Fruit fly (Drosophila melanogaster) whole organism, embryonic: ENCODE data around the gene CG6961.

Experiments
- Atf-2 ChIP-seq: fragments of 200-800 bp; sonication (Bioruptor generic); optimal IDR thresholded peaks from 2 replicates; lab custom pipeline; 2016; ENCODE audit warnings: missing biosample characterization, missing genetic modification characterization
- CG10274 ChIP-seq: fragments of 200-800 bp; sonication (Bioruptor generic); optimal IDR thresholded peaks from 3 replicates; lab custom pipeline; 2017; ENCODE audit warnings: missing biosample characterization, mild to moderate bottlenecking, missing genetic modification characterization
- CG10565 ChIP-seq: fragments of 200-800 bp; sonication (Bioruptor generic); optimal IDR thresholded peaks from 3 replicates; lab custom pipeline; 2016; ENCODE audit warnings: missing biosample characterization, mild to moderate bottlenecking, missing genetic modification characterization
- CG11696 ChIP-seq: fragments of 200-800 bp; sonication (Bioruptor generic); IDR thresholded peaks from 2 replicates; pipeline ENCODE4 v1.3.6; 2022; ENCODE audit warnings: missing biosample characterization, missing genetic modification characterization
- CG12942 ChIP-seq: fragments of 200-800 bp; sonication (Bioruptor generic); optimal IDR thresholded peaks from 3 replicates; lab custom pipeline; 2016; ENCODE audit warnings: missing biosample characterization, missing genetic modification characterization
- CG13894 ChIP-seq: fragments of 200-800 bp; sonication (Bioruptor generic); optimal IDR thresholded peaks from 3 replicates; lab custom pipeline; 2018; ENCODE audit warnings: missing biosample characterization, mild to moderate bottlenecking, missing genetic modification characterization, moderate library complexity
- CG14667 ChIP-seq: fragments of 200-800 bp; sonication (Bioruptor generic); IDR thresholded peaks from 2 replicates; pipeline ENCODE4 v1.3.6; 2022; ENCODE audit warnings: missing biosample characterization, missing genetic modification characterization
- CG15479 ChIP-seq: fragments of 200-800 bp; sonication (Bioruptor generic); optimal IDR thresholded peaks from 3 replicates; lab custom pipeline; 2019; ENCODE audit warnings: missing biosample characterization, mild to moderate bottlenecking, missing genetic modification characterization, moderate library complexity
- CG16815 ChIP-seq: fragments of 200-800 bp; sonication (Bioruptor generic); optimal IDR thresholded peaks from 3 replicates; lab custom pipeline; 2017; ENCODE audit warnings: missing biosample characterization, mild to moderate bottlenecking, missing genetic modification characterization
- CG17385 ChIP-seq: fragments of 200-800 bp; sonication (Bioruptor generic); optimal IDR thresholded peaks from 3 replicates; lab custom pipeline; 2018; ENCODE audit warnings: missing biosample characterization, mild to moderate bottlenecking, missing genetic modification characterization
- CG18476 ChIP-seq: fragments of 200-800 bp; sonication (Bioruptor generic); optimal IDR thresholded peaks from 2 replicates; lab custom pipeline; 2016; ENCODE audit warnings: missing biosample characterization, mild to moderate bottlenecking, missing genetic modification characterization
- CG18764 ChIP-seq: fragments of 200-800 bp; sonication (Bioruptor generic); optimal IDR thresholded peaks from 3 replicates; lab custom pipeline; 2016; ENCODE audit warnings: missing biosample characterization, missing genetic modification characterization
- CG30431 ChIP-seq: fragments of 200-800 bp; sonication (Bioruptor generic); optimal IDR thresholded peaks from 2 replicates; lab custom pipeline; 2017; ENCODE audit warnings: missing biosample characterization, missing genetic modification characterization
- CG31224 ChIP-seq: fragments of 200-800 bp; sonication (Bioruptor generic); IDR thresholded peaks from 2 replicates; pipeline ENCODE4 v1.3.6; 2022; ENCODE audit warnings: missing biosample characterization, missing genetic modification characterization
- CG32772 ChIP-seq: fragments of 200-800 bp; sonication (Bioruptor generic); IDR thresholded peaks from 2 replicates; pipeline ENCODE4 v1.3.6; 2022; ENCODE audit warnings: missing biosample characterization, missing genetic modification characterization
- CG34422 ChIP-seq: fragments of 200-800 bp; sonication (Bioruptor generic); IDR thresholded peaks from 3 replicates; pipeline ENCODE4 v1.3.6; 2022; ENCODE audit warnings: missing biosample characterization, missing genetic modification characterization
- CG3726 ChIP-seq: fragments of 200-800 bp; sonication (Bioruptor generic); IDR thresholded peaks from 3 replicates; pipeline ENCODE4, ENCODE4 v1.3.6; 2022; ENCODE audit warnings: missing biosample characterization, missing genetic modification characterization
- CG4820 ChIP-seq: fragments of 200-800 bp; sonication (Bioruptor generic); optimal IDR thresholded peaks from 3 replicates; lab custom pipeline; 2016; ENCODE audit warnings: missing biosample characterization, missing genetic modification characterization
- CG5245 ChIP-seq: fragments of 200-800 bp; sonication (Bioruptor generic); optimal IDR thresholded peaks from 3 replicates; lab custom pipeline; 2016; ENCODE audit warnings: missing biosample characterization, missing genetic modification characterization
- CG6689 ChIP-seq: fragments of 200-800 bp; sonication (Bioruptor generic); IDR thresholded peaks from 2 replicates; pipeline ENCODE4 v1.3.6; 2022; ENCODE audit warnings: missing biosample characterization, missing genetic modification characterization
- CG6765 ChIP-seq: fragments of 200-800 bp; sonication (Bioruptor generic); optimal IDR thresholded peaks from 3 replicates; lab custom pipeline; 2017; ENCODE audit warnings: missing biosample characterization, mild to moderate bottlenecking, missing genetic modification characterization
- CG7271 ChIP-seq: fragments of 200-800 bp; sonication (Bioruptor generic); optimal IDR thresholded peaks from 2 replicates; lab custom pipeline; 2018; ENCODE audit warnings: missing biosample characterization, mild to moderate bottlenecking, missing genetic modification characterization, moderate library complexity
- CG7786 ChIP-seq: fragments of 200-800 bp; sonication (Bioruptor generic); optimal IDR thresholded peaks from 2 replicates; lab custom pipeline; 2016; ENCODE audit warnings: missing biosample characterization, missing genetic modification characterization
- CG9609 ChIP-seq: fragments of 200-800 bp; sonication (Bioruptor generic); optimal IDR thresholded peaks from 3 replicates; lab custom pipeline; 2016; ENCODE audit warnings: missing biosample characterization, missing genetic modification characterization
- Chrac-16 ChIP-seq: fragments of 200-800 bp; sonication (Bioruptor generic); optimal IDR thresholded peaks from 3 replicates; lab custom pipeline; 2016; ENCODE audit warnings: missing biosample characterization, missing genetic modification characterization
- Dek ChIP-seq: fragments of 200-800 bp; sonication (Bioruptor generic); optimal IDR thresholded peaks from 3 replicates; lab custom pipeline; 2019; ENCODE audit warnings: missing biosample characterization, mild to moderate bottlenecking, missing genetic modification characterization, moderate library complexity
- Eip74EF ChIP-seq, 2 experiments: fragments of 200-800 bp in 1 of 2; fragments of >200 bp in 1 of 2; sonication (Bioruptor generic) in 1 of 2; optimal IDR thresholded peaks; 2 replicates each; lab custom pipeline; 2017 to 2019; ENCODE audit warnings: missing biosample characterization in 2 of 2, missing genetic modification characterization in 2 of 2, mild to moderate bottlenecking in 1 of 2, moderate library complexity in 1 of 2
- Hand ChIP-seq: fragments of 200-800 bp; sonication (Bioruptor generic); optimal IDR thresholded peaks from 2 replicates; lab custom pipeline; 2017; ENCODE audit warnings: mild to moderate bottlenecking, missing biosample characterization, missing genetic modification reagents, missing genetic modification characterization
- Jarid2 ChIP-seq: fragments of 200-800 bp; sonication (Bioruptor generic); optimal IDR thresholded peaks from 3 replicates; lab custom pipeline; 2017; ENCODE audit warnings: mild to moderate bottlenecking, missing biosample characterization, missing genetic modification reagents, missing genetic modification characterization
- Nf-YB ChIP-seq: fragments of 200-800 bp; sonication (Bioruptor generic); optimal IDR thresholded peaks from 3 replicates; lab custom pipeline; 2019; ENCODE audit warnings: missing biosample characterization, mild to moderate bottlenecking, missing genetic modification characterization, moderate library complexity
- PHDP ChIP-seq: fragments of 200-800 bp; sonication (Bioruptor generic); optimal IDR thresholded peaks from 3 replicates; lab custom pipeline; 2018; ENCODE audit warnings: missing biosample characterization, mild to moderate bottlenecking, missing genetic modification characterization, moderate library complexity
- Ssrp ChIP-seq: fragments of 200-800 bp; sonication (Bioruptor generic); optimal IDR thresholded peaks from 2 replicates; lab custom pipeline; 2018; ENCODE audit warnings: missing biosample characterization, mild to moderate bottlenecking, missing genetic modification characterization, moderate library complexity
- Stat92E ChIP-seq, 3 experiments: fragments of >200 bp in 2 of 3; fragments of 200-800 bp in 1 of 3; sonication (Bioruptor generic) in 1 of 3; optimal IDR thresholded peaks; 2 replicates each; lab custom pipeline; 2017 to 2019; ENCODE audit warnings: missing biosample characterization in 3 of 3, missing genetic modification characterization in 3 of 3, mild to moderate bottlenecking in 1 of 3, moderate library complexity in 1 of 3
- Trl ChIP-seq, 3 experiments: fragments of >200 bp in 2 of 3; fragments of 200-800 bp in 1 of 3; sonication (Bioruptor generic) in 1 of 3; optimal IDR thresholded peaks; 2 replicates in 1 of 3; 3 replicates in 2 of 3; lab custom pipeline; 2016 to 2017; ENCODE audit warnings: missing biosample characterization in 1 of 3, missing genetic modification characterization in 1 of 3
- br ChIP-seq: fragments of >200 bp; optimal IDR thresholded peaks from 2 replicates; lab custom pipeline; 2017
- corto ChIP-seq: fragments of 200-800 bp; sonication (Bioruptor generic); optimal IDR thresholded peaks from 2 replicates; lab custom pipeline; 2016; ENCODE audit warnings: missing biosample characterization, mild to moderate bottlenecking, missing genetic modification characterization, moderate library complexity
- hth ChIP-seq: fragments of >200 bp; optimal IDR thresholded peaks from 2 replicates; lab custom pipeline; 2017; ENCODE audit warnings: inconsistent platforms
- kay ChIP-seq: fragments of 200-800 bp; sonication (Bioruptor generic); optimal IDR thresholded peaks from 2 replicates; lab custom pipeline; 2016; ENCODE audit warnings: missing biosample characterization, missing genetic modification characterization
- nau ChIP-seq: fragments of 200-800 bp; sonication (Bioruptor generic); optimal IDR thresholded peaks from 3 replicates; lab custom pipeline; 2017; ENCODE audit warnings: missing biosample characterization, mild to moderate bottlenecking, missing genetic modification characterization, missing genetic modification reagents
- pan ChIP-seq, 4 experiments: fragments of >200 bp in 3 of 4; fragments of 200-800 bp in 1 of 4; sonication (Bioruptor generic) in 1 of 4; optimal IDR thresholded peaks in 3 of 4; IDR thresholded peaks in 1 of 4; 2 replicates each; pipeline versions ENCODE4 v1.3.6 to Lab custom; 2017 to 2022; ENCODE audit warnings: missing biosample characterization in 2 of 4, missing genetic modification characterization in 2 of 4, mixed read lengths in 1 of 4
- pnt ChIP-seq: fragments of 200-800 bp; sonication (Bioruptor generic); optimal IDR thresholded peaks from 3 replicates; lab custom pipeline; 2016; ENCODE audit warnings: missing biosample characterization, missing genetic modification characterization
- sima ChIP-seq: fragments of 200-800 bp; sonication (Bioruptor generic); optimal IDR thresholded peaks from 2 replicates; lab custom pipeline; 2016; ENCODE audit warnings: missing biosample characterization, missing genetic modification characterization
- sob ChIP-seq: fragments of 200-800 bp; sonication (Bioruptor generic); IDR thresholded peaks from 2 replicates; pipeline ENCODE4 v1.3.6; 2022; ENCODE audit warnings: missing biosample characterization, missing genetic modification characterization
- stwl ChIP-seq: fragments of 200-800 bp; sonication (Bioruptor generic); optimal IDR thresholded peaks from 3 replicates; lab custom pipeline; 2018; ENCODE audit warnings: missing biosample characterization, mild to moderate bottlenecking, missing genetic modification characterization, moderate library complexity
- tll ChIP-seq, 2 experiments: fragments of 200-800 bp in 1 of 2; fragments of >200 bp in 1 of 2; sonication (Bioruptor generic) in 1 of 2; optimal IDR thresholded peaks; 2 replicates each; lab custom pipeline; 2017 to 2019; ENCODE audit warnings: missing biosample characterization in 2 of 2, missing genetic modification characterization in 2 of 2, mild to moderate bottlenecking in 1 of 2, moderate library complexity in 1 of 2
- tna ChIP-seq: fragments of 200-800 bp; sonication (Bioruptor generic); IDR thresholded peaks from 2 replicates; pipeline ENCODE4 v1.3.6; 2022; ENCODE audit warnings: missing biosample characterization, missing genetic modification characterization; ENCODE audit not compliant: partially characterized antibody
- trem ChIP-seq: fragments of 200-800 bp; optimal IDR thresholded peaks from 3 replicates; lab custom pipeline; 2019; ENCODE audit warnings: missing biosample characterization, mild to moderate bottlenecking, missing genetic modification characterization, moderate library complexity
- vnd ChIP-seq: fragments of 200-800 bp; sonication (Bioruptor generic); IDR thresholded peaks from 3 replicates; pipeline ENCODE4 v1.3.6; 2022; ENCODE audit warnings: missing biosample characterization, missing genetic modification characterization; ENCODE audit not compliant: partially characterized antibody
- zfh2 ChIP-seq: fragments of 200-800 bp; sonication (Bioruptor generic); optimal IDR thresholded peaks from 2 replicates; lab custom pipeline; 2016; ENCODE audit warnings: missing biosample characterization, missing genetic modification characterization

Gene CG6961

DNA sequence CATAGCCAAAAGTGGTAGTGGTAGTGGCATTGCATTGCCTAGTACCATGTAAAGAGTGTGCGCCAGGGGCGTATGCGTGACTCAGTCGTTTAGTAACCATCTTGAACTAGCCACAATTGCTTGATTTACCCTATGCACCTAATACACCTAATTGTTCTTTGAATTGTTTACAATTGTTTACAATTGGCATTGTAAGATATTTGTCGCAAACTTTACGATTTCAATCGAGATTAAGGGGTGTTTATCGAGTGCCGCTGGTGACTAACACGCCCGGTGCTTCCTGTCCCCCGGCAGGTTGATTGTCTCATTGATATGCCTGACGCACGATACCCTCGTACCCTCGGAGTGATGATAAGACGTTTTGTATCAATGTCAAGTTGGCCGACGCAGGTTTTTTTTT is 49.0 kb upstream of the CG6961 start (continued):
- TF ChIP-seq pan (optimal IDR thresholded peaks at IDR 0.05; lab: Kevin White, UChicago) = peak in 1 of 2 experiments; percentile 35
- peak in 1 of 2 experiments; percentile 71 for TF ChIP-seq pan (GFP tag; optimal IDR thresholded peaks at IDR 0.05 in 1 of 2, IDR thresholded peaks at IDR 0.05 in 1 of 2)
- TF ChIP-seq nau (GFP tag; lab: Kevin White, UChicago) = no peak
- peak; percentile 30 for TF ChIP-seq CG17385 (GFP tag; lab: Kevin White, UChicago)
- no peak for TF ChIP-seq Trl (optimal IDR thresholded peaks at IDR 0.05; lab: Kevin White, UChicago)
- peak; percentile 35 for TF ChIP-seq Trl (GFP tag; optimal IDR thresholded peaks at IDR 0.05; lab: Kevin White, UChicago)
- no peak for TF ChIP-seq trem (tag; lab: Kevin White, UChicago)
- TF ChIP-seq CG10565 (GFP tag; lab: Kevin White, UChicago) = no peak
- peak; percentile 45; the same call in 1 of the 2 replicates for TF ChIP-seq CG32772 (GFP tag; lab: Robert Waterston, UW)
- no peak for TF ChIP-seq CG31224 (GFP tag; lab: Robert Waterston, UW)
- 0 out of 2 replicates have a peak, but pooled peaks have one; percentile 21 for TF ChIP-seq CG14667 (GFP tag; lab: Robert Waterston, UW)
- peak; percentile 59 for TF ChIP-seq CG9609 (GFP tag; lab: Kevin White, UChicago)
- peak; percentile 35; the same call in 1 of the 2 replicates for TF ChIP-seq sob (GFP tag; lab: Robert Waterston, UW)
- peak; percentile 41 for TF ChIP-seq Ssrp (tag; lab: Kevin White, UChicago)
- peak; percentile 47 for TF ChIP-seq kay (GFP tag; lab: Kevin White, UChicago)
- TF ChIP-seq CG11696 = no peak
- TF ChIP-seq Dek (tag; lab: Kevin White, UChicago) = peak; percentile 16
- TF ChIP-seq zfh2 (GFP tag; lab: Kevin White, UChicago) = peak; percentile 1
- no peak for TF ChIP-seq CG7786
- TF ChIP-seq CG16815 = peak; percentile 19
- TF ChIP-seq Atf-2 = peak; percentile 35
- no peak for TF ChIP-seq CG18764 (GFP tag; lab: Kevin White, UChicago)
- no peak for TF ChIP-seq Nf-YB (GFP tag; lab: Kevin White, UChicago)
- TF ChIP-seq CG6689 (GFP tag; lab: Robert Waterston, UW) = peak; percentile 66
- TF ChIP-seq br (lab: Kevin White, UChicago) = no peak
- TF ChIP-seq Jarid2 = no peak
- no peak for TF ChIP-seq CG18476 (GFP tag; lab: Kevin White, UChicago)
- peak in 1 of 2 experiments; percentile 27 for TF ChIP-seq Eip74EF (GFP tag; optimal IDR thresholded peaks at IDR 0.05; lab: Kevin White, UChicago)
- TF ChIP-seq vnd (GFP tag; lab: Robert Waterston, UW) = no peak
- no peak for TF ChIP-seq Stat92E (GFP tag; optimal IDR thresholded peaks at IDR 0.05; lab: Kevin White, UChicago)
- no peak for TF ChIP-seq CG13894 (tag; lab: Kevin White, UChicago)
- no peak for TF ChIP-seq tll (GFP tag; optimal IDR thresholded peaks at IDR 0.05; lab: Kevin White, UChicago)
- TF ChIP-seq CG30431 = no peak
- TF ChIP-seq hth (lab: Kevin White, UChicago) = no peak
- TF ChIP-seq CG7271 (tag; lab: Kevin White, UChicago) = no peak
- TF ChIP-seq sima (GFP tag; lab: Kevin White, UChicago) = no peak
- TF ChIP-seq Hand = no peak
- TF ChIP-seq CG34422 (GFP tag; lab: Robert Waterston, UW) = peak; percentile 90
- TF ChIP-seq pnt (GFP tag; lab: Kevin White, UChicago) = no peak
- no peak for TF ChIP-seq CG12942 (GFP tag; lab: Kevin White, UChicago)
- no peak for TF ChIP-seq CG6765 (GFP tag; lab: Kevin White, UChicago)
- TF ChIP-seq corto (GFP tag; lab: Kevin White, UChicago) = no peak
- no peak for TF ChIP-seq CG15479 (GFP tag; lab: Kevin White, UChicago)
- TF ChIP-seq tna (GFP tag; lab: Robert Waterston, UW) = no peak
- no peak for TF ChIP-seq CG3726
- TF ChIP-seq PHDP = peak; percentile 22
- TF ChIP-seq CG4820 (GFP tag; lab: Kevin White, UChicago) = no peak
- no peak for TF ChIP-seq CG5245 (GFP tag; lab: Kevin White, UChicago)
- TF ChIP-seq CG10274 (GFP tag; lab: Kevin White, UChicago) = no peak
- peak; percentile 28 for TF ChIP-seq Chrac-16 (GFP tag; lab: Kevin White, UChicago)
- TF ChIP-seq stwl (tag; lab: Kevin White, UChicago) = no peak
